Worm (Caenorhabditis elegans) whole organism, L3 larva: ENCODE data around the gene srv-34.

Experiments
- ZK546.5 ChIP-seq: sonication (generic microtip); optimal IDR thresholded peaks from 2 replicates; lab custom pipeline; 2017; ENCODE audit warnings: missing biosample characterization, missing genetic modification characterization
- aly-2 ChIP-seq: fragments of 150-350 bp; optimal IDR thresholded peaks from 2 replicates; lab custom pipeline; 2014; ENCODE audit warnings: missing biosample characterization, missing genetic modification characterization
- ama-1 ChIP-seq: fragments of 150-350 bp; optimal IDR thresholded peaks from 2 replicates; lab custom pipeline; 2018
- ceh-28 ChIP-seq: fragments of 150-350 bp; optimal IDR thresholded peaks from 2 replicates; lab custom pipeline; 2014; ENCODE audit warnings: missing biosample characterization, missing genetic modification reagents, missing genetic modification characterization
- daf-12 ChIP-seq: fragments of 150-350 bp; optimal IDR thresholded peaks from 2 replicates; lab custom pipeline; 2014; ENCODE audit warnings: missing biosample characterization, missing genetic modification reagents, missing genetic modification characterization
- elt-1 ChIP-seq: fragments of 150-350 bp; optimal IDR thresholded peaks from 2 replicates; lab custom pipeline; 2014; ENCODE audit warnings: missing biosample characterization, missing genetic modification characterization
- elt-2 ChIP-seq: sonication (generic microtip); optimal IDR thresholded peaks from 2 replicates; lab custom pipeline; 2016; ENCODE audit warnings: missing genetic modification reagents, mild to moderate bottlenecking, missing genetic modification characterization, missing compliant biosample characterization
- elt-3 ChIP-seq, 3 experiments: fragments of 150-350 bp in 1 of 3; sonication (generic microtip) in 2 of 3; optimal IDR thresholded peaks; 2 replicates in 2 of 3; 4 replicates in 1 of 3; lab custom pipeline; 2014 to 2017; ENCODE audit warnings: missing biosample characterization in 3 of 3, missing genetic modification characterization in 3 of 3
- eor-1 ChIP-seq, 2 experiments: fragments of 150-350 bp; optimal IDR thresholded peaks; 2 replicates each; lab custom pipeline; 2014 to 2018; ENCODE audit warnings: missing biosample characterization in 2 of 2, missing genetic modification characterization in 2 of 2
- fkh-10 ChIP-seq: sonication (generic microtip); optimal IDR thresholded peaks from 2 replicates; lab custom pipeline; 2017; ENCODE audit warnings: missing biosample characterization, missing genetic modification reagents, missing genetic modification characterization
- fkh-2 ChIP-seq: fragments of 150-350 bp; optimal IDR thresholded peaks from 2 replicates; lab custom pipeline; 2014; ENCODE audit warnings: missing biosample characterization, missing genetic modification reagents, missing genetic modification characterization
- fos-1 ChIP-seq: fragments of 150-350 bp; optimal IDR thresholded peaks from 2 replicates; lab custom pipeline; 2014; ENCODE audit warnings: missing biosample characterization, missing genetic modification characterization
- hmg-11 ChIP-seq: sonication (generic microtip); optimal IDR thresholded peaks from 2 replicates; lab custom pipeline; 2016; ENCODE audit warnings: missing genetic modification characterization, missing compliant biosample characterization
- jun-1 ChIP-seq: fragments of 150-350 bp; optimal IDR thresholded peaks from 2 replicates; lab custom pipeline; 2014; ENCODE audit warnings: missing biosample characterization, missing genetic modification reagents, missing genetic modification characterization
- lsy-12 ChIP-seq: sonication (generic microtip); optimal IDR thresholded peaks from 2 replicates; lab custom pipeline; 2016; ENCODE audit warnings: mild to moderate bottlenecking, missing genetic modification characterization, missing compliant biosample characterization
- mml-1 ChIP-seq: fragments of 150-350 bp; sonication (generic microtip); optimal IDR thresholded peaks from 3 replicates; lab custom pipeline; 2014; ENCODE audit warnings: missing biosample characterization, missing genetic modification characterization
- nfya-1 ChIP-seq: sonication (generic microtip); optimal IDR thresholded peaks from 2 replicates; lab custom pipeline; 2017; ENCODE audit warnings: missing genetic modification characterization, mild to moderate bottlenecking, missing compliant biosample characterization, antibody characterized with exemption, moderate library complexity; ENCODE audit not compliant: insufficient read depth
- nhr-11 ChIP-seq: fragments of 150-350 bp; optimal IDR thresholded peaks from 2 replicates; lab custom pipeline; 2014; ENCODE audit warnings: missing biosample characterization, missing genetic modification characterization
- nhr-12 ChIP-seq: fragments of 150-350 bp; optimal IDR thresholded peaks from 2 replicates; lab custom pipeline; 2014; ENCODE audit warnings: missing biosample characterization, missing genetic modification characterization
- nhr-23 ChIP-seq: fragments of 150-350 bp; optimal IDR thresholded peaks from 2 replicates; lab custom pipeline; 2014; ENCODE audit warnings: missing biosample characterization, missing genetic modification reagents, missing genetic modification characterization
- nhr-25 ChIP-seq: sonication (generic microtip); optimal IDR thresholded peaks from 2 replicates; lab custom pipeline; 2017; ENCODE audit warnings: missing biosample characterization, missing genetic modification characterization
- nhr-28 ChIP-seq: fragments of 150-350 bp; optimal IDR thresholded peaks from 2 replicates; lab custom pipeline; 2014; ENCODE audit warnings: missing biosample characterization, missing genetic modification characterization
- nhr-43 ChIP-seq: sonication (generic microtip); optimal IDR thresholded peaks from 2 replicates; lab custom pipeline; 2016; ENCODE audit warnings: mild to moderate bottlenecking, missing genetic modification characterization, missing compliant biosample characterization; ENCODE audit not compliant: poor library complexity, severe bottlenecking
- nhr-67 ChIP-seq: fragments of 150-350 bp; optimal IDR thresholded peaks from 2 replicates; lab custom pipeline; 2014; ENCODE audit warnings: missing biosample characterization, missing genetic modification characterization
- nhr-76 ChIP-seq: fragments of 150-350 bp; sonication (generic microtip); optimal IDR thresholded peaks from 5 replicates; lab custom pipeline; 2014; ENCODE audit warnings: missing biosample characterization, missing genetic modification characterization
- pha-4 ChIP-seq: fragments of 150-350 bp; optimal IDR thresholded peaks from 2 replicates; lab custom pipeline; 2014; ENCODE audit warnings: missing biosample characterization, missing genetic modification reagents, missing genetic modification characterization
- pqm-1 ChIP-seq: fragments of 150-350 bp; optimal IDR thresholded peaks from 2 replicates; lab custom pipeline; 2017; ENCODE audit warnings: missing biosample characterization, missing genetic modification characterization, inconsistent platforms
- sea-2 ChIP-seq: fragments of 150-350 bp; sonication (generic microtip); optimal IDR thresholded peaks from 4 replicates; lab custom pipeline; 2014; ENCODE audit warnings: missing biosample characterization, missing genetic modification reagents, missing genetic modification characterization
- skn-1 ChIP-seq: fragments of 150-350 bp; optimal IDR thresholded peaks from 2 replicates; lab custom pipeline; 2014; ENCODE audit warnings: missing biosample characterization, missing genetic modification characterization
- unc-39 ChIP-seq: sonication (generic microtip); optimal IDR thresholded peaks from 4 replicates; lab custom pipeline; 2017; ENCODE audit warnings: missing biosample characterization, missing genetic modification characterization
- unc-62 ChIP-seq: fragments of 150-350 bp; sonication (generic microtip); optimal IDR thresholded peaks from 4 replicates; lab custom pipeline; 2014; ENCODE audit warnings: missing biosample characterization, missing genetic modification reagents, missing genetic modification characterization
- zag-1 ChIP-seq: fragments of 150-350 bp; optimal IDR thresholded peaks from 2 replicates; lab custom pipeline; 2014; ENCODE audit warnings: missing biosample characterization, missing genetic modification characterization
- ztf-4 ChIP-seq: fragments of 150-350 bp; optimal IDR thresholded peaks from 2 replicates; lab custom pipeline; 2014; ENCODE audit warnings: missing biosample characterization, missing genetic modification characterization

srv-34 gene

DNA sequence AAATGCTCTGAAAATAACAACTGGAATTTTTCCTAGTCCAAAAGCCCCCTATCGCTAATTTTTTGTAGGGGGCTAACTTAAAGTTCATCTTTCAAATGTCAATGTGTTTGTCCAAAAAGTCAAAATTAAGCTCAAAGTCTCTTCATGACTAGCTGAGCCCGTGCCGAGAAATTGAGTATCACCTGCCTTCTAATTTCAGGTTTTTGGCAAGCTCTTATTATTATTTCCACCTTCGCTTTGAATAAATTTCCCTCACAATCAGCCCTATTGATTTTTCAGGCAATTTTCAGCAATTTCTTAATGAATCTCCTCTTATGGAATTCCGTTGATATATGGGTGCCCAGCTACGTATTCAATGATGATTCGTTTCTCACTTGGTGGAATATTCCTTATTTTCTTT lies 24.8 kb upstream of the srv-34 start, which contains the start of gene sre-36:
Gene sre-36, plus strand, starts transcription at position 301 of the 400 bp plus-strand sequence.
- no peak for TF ChIP-seq ama-1 (lab: Kevin White, UChicago)
- no peak for TF ChIP-seq ceh-28 (tag; lab: Kevin White, UChicago)
- TF ChIP-seq aly-2: no peak
- no peak for TF ChIP-seq elt-2 (tag; lab: Kevin White, UChicago)
- no peak for TF ChIP-seq unc-39 (tag; lab: Kevin White, UChicago)

DNA sequence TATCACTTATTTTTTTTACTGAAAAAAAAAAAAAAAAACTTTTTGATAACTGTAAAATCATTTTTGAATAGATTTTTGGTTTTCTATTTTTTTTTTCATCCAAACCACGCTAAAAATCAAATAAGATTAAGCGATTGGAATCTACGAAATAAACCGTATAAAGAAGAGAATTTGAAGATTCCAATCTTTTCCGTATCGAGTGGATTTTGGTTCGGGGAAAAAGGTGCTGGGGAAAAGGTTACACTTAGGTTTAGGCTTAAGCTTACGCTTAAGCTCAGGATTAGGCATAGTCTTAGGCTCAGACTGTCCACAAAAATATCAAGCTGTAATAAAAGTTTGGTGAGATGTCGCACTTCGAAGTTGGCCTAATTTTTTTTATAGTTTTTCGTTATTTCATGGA lies 21.2 kb upstream of the srv-34 start, which contains the start of gene F13A7.12:
Gene F13A7.12, plus strand, starts transcription at position 301 of the 400 bp plus-strand sequence.
- TF ChIP-seq nhr-12 (tag; lab: Kevin White, UChicago) (no peak), daf-12 (tag; lab: Kevin White, UChicago) (no peak), ZK546.5 (tag; lab: Kevin White, UChicago) (no peak), mml-1 (tag; lab: Kevin White, UChicago) (no peak), elt-1 (tag; lab: Kevin White, UChicago) (no peak), nhr-23 (tag; lab: Kevin White, UChicago) (no peak), elt-3 (tag; optimal IDR thresholded peaks at IDR 0.05; lab: Kevin White, UChicago) (no peak), pqm-1 (tag; lab: Kevin White, UChicago) (no peak), eor-1 (tag; optimal IDR thresholded peaks at IDR 0.05; lab: Kevin White, UChicago) (no peak), nhr-43 (tag; lab: Kevin White, UChicago) (no peak), zag-1 (no peak), nfya-1 (tag; lab: Kevin White, UChicago) (no peak), skn-1 (tag; lab: Kevin White, UChicago) (no peak), sea-2 (no peak), lsy-12 (tag; lab: Kevin White, UChicago) (no peak)

ce11 chrV:16395131-16395530 lies 20.6 kb upstream of the srv-34 start, which contains the start of gene F13A7.11:
F13A7.11 (minus strand) TSS chrV:16395304.
- peak; percentile 74 for TF ChIP-seq elt-2 (tag; lab: Kevin White, UChicago)
- peak; percentile 1 for TF ChIP-seq hmg-11 (tag; lab: Kevin White, UChicago)
- TF ChIP-seq pqm-1 (tag; lab: Kevin White, UChicago): peak; percentile 86
- peak; percentile 36 for TF ChIP-seq jun-1 (tag; lab: Kevin White, UChicago)
- no peak for TF ChIP-seq eor-1 (tag; optimal IDR thresholded peaks at IDR 0.05; lab: Kevin White, UChicago)
- TF ChIP-seq fkh-2: no peak
- no peak for TF ChIP-seq sea-2
- TF ChIP-seq nhr-23 (tag; lab: Kevin White, UChicago): peak; percentile 23
- peak; percentile 46 for TF ChIP-seq pha-4 (tag; lab: Kevin White, UChicago)
- TF ChIP-seq ceh-28 (tag; lab: Kevin White, UChicago): peak; percentile 8
- no peak for TF ChIP-seq nhr-25
- TF ChIP-seq nhr-28 (tag; lab: Kevin White, UChicago): no peak
- no peak for TF ChIP-seq fkh-10 (GFP tag; lab: Kevin White, UChicago)

ce11 chrV:16393728-16394127 lies 19.2 kb upstream of the srv-34 start, which contains the start of gene srd-63:
srd-63 (minus strand) TSS chrV:16393828.
- TF ChIP-seq ztf-4 (tag; lab: Kevin White, UChicago) (no peak), pqm-1 (tag; lab: Kevin White, UChicago) (no peak), fos-1 (tag; lab: Kevin White, UChicago) (no peak), nhr-67 (tag; lab: Kevin White, UChicago) (no peak), nhr-11 (no peak), nfya-1 (tag; lab: Kevin White, UChicago) (no peak)

DNA sequence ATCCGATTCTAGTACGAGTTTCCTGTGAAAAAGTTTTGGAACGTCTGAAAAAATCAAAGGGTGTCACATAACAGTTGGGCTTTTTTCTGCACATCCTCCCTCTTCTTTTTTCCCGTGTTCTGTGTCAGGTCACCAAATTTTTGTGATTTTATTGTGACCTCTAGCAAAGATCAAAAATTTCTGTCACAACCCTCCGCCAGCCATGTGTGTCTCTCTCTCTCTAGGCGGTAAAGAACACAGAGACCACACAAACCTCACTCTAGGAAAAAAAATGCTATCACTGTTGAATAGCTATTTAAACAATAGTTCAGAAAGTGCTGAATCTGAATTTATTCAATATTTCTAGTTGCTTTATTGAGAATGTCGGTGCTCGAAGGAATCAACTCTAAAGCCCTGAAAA lies 16.1 kb upstream of the srv-34 start, which contains the start of gene gst-44:
Gene gst-44, plus strand, starts transcription at position 237 of the 400 bp plus-strand sequence.
- TF ChIP-seq elt-2 (tag; lab: Kevin White, UChicago): peak; percentile 39
- TF ChIP-seq unc-62 (GFP tag; lab: Kevin White, UChicago): no peak
- peak; percentile 30 for TF ChIP-seq pqm-1 (tag; lab: Kevin White, UChicago)
- TF ChIP-seq fos-1 (tag; lab: Kevin White, UChicago): no peak
- no peak for TF ChIP-seq nhr-76 (tag; lab: Kevin White, UChicago)
